Worm (Caenorhabditis elegans): ENCODE measurements around the gene osta-2.

Gene osta-2

ce11 chrII:5715745-5716357 lies 8.4 kb downstream of the osta-2 start, which contains the start of the genes C18A3.10 and C18A3.3:
Gene C18A3.10 (minus strand): TSS chrII:5715845.
Gene C18A3.3 (plus strand): TSS chrII:5716307.
- TF ChIP-seq ceh-18 (tag; optimal IDR thresholded peaks at IDR 0.05) (no peak), mec-3 (tag; optimal IDR thresholded peaks at IDR 0.05; ENCODE audit: borderline replicate concordance) (no peak), ahr-1 (tag; optimal IDR thresholded peaks at IDR 0.05) (no peak), hlh-13 (GFP tag; optimal IDR thresholded peaks at IDR 0.05) (no peak)

- TF ChIP-seq fax-1 (tag; optimal IDR thresholded peaks at IDR 0.05): no peak
- no peak for TF ChIP-seq ttx-3 (tag; optimal IDR thresholded peaks at IDR 0.05)
- TF ChIP-seq nhr-11 (tag; optimal IDR thresholded peaks at IDR 0.05): no peak
- TF ChIP-seq Y22D7AL.16 (tag; optimal IDR thresholded peaks at IDR 0.05): no peak
- no peak for TF ChIP-seq hlh-8 (tag; optimal IDR thresholded peaks at IDR 0.05)
- TF ChIP-seq ama-1 (optimal IDR thresholded peaks at IDR 0.05): no peak
- no peak for TF ChIP-seq lim-6 (tag; optimal IDR thresholded peaks at IDR 0.05)
- no peak for TF ChIP-seq che-1 (tag; optimal IDR thresholded peaks at IDR 0.05)
- no peak for TF ChIP-seq elt-4 (tag; optimal IDR thresholded peaks at IDR 0.05)
- TF ChIP-seq ref-2 (tag; optimal IDR thresholded peaks at IDR 0.05): no peak
- no peak for TF ChIP-seq K02D7.2 (tag; optimal IDR thresholded peaks at IDR 0.05)
- no peak for TF ChIP-seq ceh-48 (tag; optimal IDR thresholded peaks at IDR 0.05)
- TF ChIP-seq nhr-232 (tag; optimal IDR thresholded peaks at IDR 0.05): no peak
Observed at ce11 chrII:5717831-5718230, 10.3 kb downstream of the osta-2 start, which contains the start of gene zipt-3. Gene zipt-3 (plus strand): TSS chrII:5718131.

- TF ChIP-seq K09A11.1 (tag; optimal IDR thresholded peaks at IDR 0.05; ENCODE audit: insufficient read depth): no peak
- no peak for TF ChIP-seq ceh-22 (tag; optimal IDR thresholded peaks at IDR 0.05)
- no peak for TF ChIP-seq lim-6 (tag; optimal IDR thresholded peaks at IDR 0.05)
Observed at ce11 chrII:5719848-5720247, 12.4 kb downstream of the osta-2 start, which contains the start of gene damt-1. Gene damt-1 (plus strand): TSS chrII:5720148.

ce11 chrII:5725094-5725493 lies 17.6 kb downstream of the osta-2 start:
- TF ChIP-seq nfya-1 (tag; optimal IDR thresholded peaks at IDR 0.05): peak; percentile 36
- TF ChIP-seq lim-6 (tag; optimal IDR thresholded peaks at IDR 0.05): no peak
- TF ChIP-seq C08G9.2 (tag; optimal IDR thresholded peaks at IDR 0.05): no peak
- peak; percentile 22 for TF ChIP-seq ceh-18 (tag; optimal IDR thresholded peaks at IDR 0.05)
- TF ChIP-seq tbx-2 (tag; optimal IDR thresholded peaks at IDR 0.05): peak; percentile 29
- TF ChIP-seq ceh-48 (tag; optimal IDR thresholded peaks at IDR 0.05): peak; percentile 76
- peak; percentile 81 for TF ChIP-seq unc-42 (tag; optimal IDR thresholded peaks at IDR 0.05)
- no peak for TF ChIP-seq pag-3 (tag; optimal IDR thresholded peaks at IDR 0.05; ENCODE audit: borderline replicate concordance)
- TF ChIP-seq fkh-6 (tag; optimal IDR thresholded peaks at IDR 0.05): no peak
- TF ChIP-seq ceh-31 (tag; optimal IDR thresholded peaks at IDR 0.05): peak; percentile 78
- TF ChIP-seq ceh-19 (GFP tag; optimal IDR thresholded peaks at IDR 0.05): peak; percentile 31

- no peak for TF ChIP-seq fkh-6 (tag; optimal IDR thresholded peaks at IDR 0.05)
- peak; percentile 78 for TF ChIP-seq unc-42 (tag; optimal IDR thresholded peaks at IDR 0.05)
Observed at ce11 chrII:5727707-5728106, 20.2 kb downstream of the osta-2 start, which contains the start of gene rab-3. Gene rab-3 (minus strand): TSS chrII:5727853.

ce11 chrII:5730343-5731083 lies 23.0 kb downstream of the osta-2 start, which contains the start of the genes C18A3.7 and C18A3.11:
Gene C18A3.7 (minus strand): TSS chrII:5730443.
Gene C18A3.11 (plus strand): TSS chrII:5731033.
- TF ChIP-seq pha-2 (tag; optimal IDR thresholded peaks at IDR 0.05) (no peak), hlh-13 (GFP tag; optimal IDR thresholded peaks at IDR 0.05) (no peak), ceh-18 (tag; optimal IDR thresholded peaks at IDR 0.05) (no peak), fkh-6 (tag; optimal IDR thresholded peaks at IDR 0.05) (no peak), ama-1 (optimal IDR thresholded peaks at IDR 0.05) (no peak), pat-9 (tag; optimal IDR thresholded peaks at IDR 0.05) (no peak), unc-3 (GFP tag; conservative IDR thresholded peaks at IDR 0.05) (no peak), unc-3 (tag; optimal IDR thresholded peaks at IDR 0.05) (no peak), hlh-8 (tag; optimal IDR thresholded peaks at IDR 0.05) (no peak), ets-4 (tag; optimal IDR thresholded peaks at IDR 0.05) (no peak), ref-2 (tag; optimal IDR thresholded peaks at IDR 0.05) (no peak), pros-1 (tag; optimal IDR thresholded peaks at IDR 0.05) (no peak), unc-55 (GFP tag; optimal IDR thresholded peaks at IDR 0.05) (no peak), ceh-48 (tag; optimal IDR thresholded peaks at IDR 0.05) (no peak), eyg-1 (tag; optimal IDR thresholded peaks at IDR 0.05) (no peak), rnt-1 (tag; optimal IDR thresholded peaks at IDR 0.05) (no peak), fkh-10 (GFP tag; optimal IDR thresholded peaks at IDR 0.05) (no peak), ceh-6 (GFP tag; optimal IDR thresholded peaks at IDR 0.05) (no peak), F13H6.1 (tag; optimal IDR thresholded peaks at IDR 0.05) (no peak)

Measured in whole organism, late embryonic.